Worm (Caenorhabditis elegans) whole organism, L4 larva: ENCODE measurements around the gene T25E4.2.

Experiments
- F37D6.2 ChIP-seq: sonication (generic microtip); optimal IDR thresholded peaks from 2 replicates; lab custom pipeline; 2016; ENCODE audit warnings: mild to moderate bottlenecking, missing genetic modification characterization, missing compliant biosample characterization
- T20F7.1 ChIP-seq: fragments of 200-800 bp; sonication (Bioruptor generic); optimal IDR thresholded peaks from 2 replicates; lab custom pipeline; 2018; ENCODE audit warnings: mild to moderate bottlenecking, missing genetic modification characterization, missing compliant biosample characterization
- Y5F2A.4 ChIP-seq: fragments of 200-800 bp; sonication (Bioruptor generic); optimal IDR thresholded peaks from 2 replicates; lab custom pipeline; 2018; ENCODE audit warnings: mild to moderate bottlenecking, missing genetic modification characterization, missing compliant biosample characterization
- ZK546.5 ChIP-seq, 2 experiments: sonication (generic microtip); optimal IDR thresholded peaks; 2 replicates each; lab custom pipeline; 2017; ENCODE audit warnings: missing biosample characterization in 2 of 2, missing genetic modification characterization in 2 of 2
- ama-1 ChIP-seq: fragments of 150-350 bp; optimal IDR thresholded peaks from 2 replicates; lab custom pipeline; 2014; ENCODE audit warnings: inconsistent platforms, mixed read lengths
- ceh-20 ChIP-seq: fragments of 200-800 bp; sonication (Bioruptor generic); IDR thresholded peaks from 2 replicates; pipeline ENCODE4 v1.3.6; 2022; ENCODE audit warnings: missing genetic modification reagents, missing genetic modification characterization, missing compliant biosample characterization
- ceh-32 ChIP-seq: sonication (generic microtip); optimal IDR thresholded peaks from 2 replicates; lab custom pipeline; 2016; ENCODE audit warnings: mild to moderate bottlenecking, missing genetic modification characterization, missing compliant biosample characterization; ENCODE audit not compliant: poor library complexity
- ceh-44 ChIP-seq: fragments of 200-800 bp; sonication (Bioruptor generic); IDR thresholded peaks from 2 replicates; pipeline ENCODE4 v1.3.6; 2022; ENCODE audit warnings: missing genetic modification reagents, missing genetic modification characterization, missing compliant biosample characterization
- ceh-62 ChIP-seq: sonication (generic microtip); optimal IDR thresholded peaks from 2 replicates; lab custom pipeline; 2017; ENCODE audit warnings: missing biosample characterization, missing genetic modification characterization
- ctbp-1 ChIP-seq: fragments of 200-800 bp; sonication (Bioruptor generic); IDR thresholded peaks from 2 replicates; pipeline ENCODE4 v1.3.6; 2022; ENCODE audit warnings: missing genetic modification reagents, missing genetic modification characterization, missing compliant biosample characterization
- daf-16 ChIP-seq, 3 experiments: sonication (generic microtip); optimal IDR thresholded peaks; 2 replicates each; lab custom pipeline; 2016 to 2017; ENCODE audit warnings: missing genetic modification characterization in 3 of 3, missing genetic modification reagents in 3 of 3, mild to moderate bottlenecking in 2 of 3, missing compliant biosample characterization in 2 of 3, missing biosample characterization in 1 of 3, moderate library complexity in 1 of 3
- dpl-1 ChIP-seq: fragments of 150-350 bp; optimal IDR thresholded peaks from 2 replicates; lab custom pipeline; 2014; ENCODE audit warnings: missing biosample characterization, missing genetic modification reagents, missing genetic modification characterization
- duxl-1 ChIP-seq: sonication (generic microtip); optimal IDR thresholded peaks from 2 replicates; lab custom pipeline; 2016; ENCODE audit warnings: mild to moderate bottlenecking, missing genetic modification characterization, moderate library complexity, missing compliant biosample characterization; ENCODE audit not compliant: poor library complexity
- dve-1 ChIP-seq: sonication (generic microtip); optimal IDR thresholded peaks from 2 replicates; lab custom pipeline; 2017; ENCODE audit warnings: antibody characterized with exemption, mild to moderate bottlenecking, missing genetic modification characterization, missing compliant biosample characterization; ENCODE audit not compliant: insufficient read depth
- hif-1 ChIP-seq, 2 experiments: sonication (generic microtip); optimal IDR thresholded peaks; 2 replicates each; lab custom pipeline; 2016 to 2017; ENCODE audit warnings: missing compliant biosample characterization in 2 of 2, missing genetic modification characterization in 2 of 2, missing genetic modification reagents in 2 of 2, missing genotype in 2 of 2, mild to moderate bottlenecking in 1 of 2
- hlh-11 ChIP-seq: fragments of 200-800 bp; sonication (Bioruptor generic); optimal IDR thresholded peaks from 2 replicates; lab custom pipeline; 2018; ENCODE audit warnings: mild to moderate bottlenecking, missing genetic modification characterization, missing compliant biosample characterization
- hlh-30 ChIP-seq: sonication (generic microtip); optimal IDR thresholded peaks from 2 replicates; lab custom pipeline; 2017; ENCODE audit warnings: antibody characterized with exemption, mild to moderate bottlenecking, missing genetic modification characterization, missing compliant biosample characterization; ENCODE audit not compliant: insufficient read depth
- lin-38 ChIP-seq: fragments of 200-800 bp; sonication (Bioruptor generic); IDR thresholded peaks from 2 replicates; pipeline ENCODE4 v1.3.6; 2022; ENCODE audit warnings: missing genetic modification reagents, missing genetic modification characterization, missing compliant biosample characterization
- lin-39 ChIP-seq: fragments of 150-350 bp; optimal IDR thresholded peaks from 2 replicates; lab custom pipeline; 2014; ENCODE audit warnings: missing biosample characterization, missing genetic modification reagents, missing genetic modification characterization
- lir-3 ChIP-seq: sonication (generic microtip); optimal IDR thresholded peaks from 2 replicates; lab custom pipeline; 2016; ENCODE audit warnings: mild to moderate bottlenecking, missing genetic modification characterization, missing compliant biosample characterization
- lsy-2 ChIP-seq, 2 experiments: fragments of 150-350 bp in 1 of 2; sonication (generic microtip) in 1 of 2; optimal IDR thresholded peaks; 2 replicates each; lab custom pipeline; 2014 to 2017; ENCODE audit warnings: missing biosample characterization in 2 of 2, missing genetic modification characterization in 2 of 2
- madf-9 ChIP-seq: fragments of 200-800 bp; sonication (Bioruptor generic); conservative IDR thresholded peaks from 2 replicates; pipeline ENCODE4 v1.3.6; 2022; ENCODE audit warnings: missing genetic modification reagents, missing genetic modification characterization, missing compliant biosample characterization
- mdl-1 ChIP-seq, 2 experiments: fragments of 150-350 bp in 1 of 2; sonication (generic microtip) in 1 of 2; optimal IDR thresholded peaks; 2 replicates each; lab custom pipeline; 2014 to 2017; ENCODE audit warnings: missing biosample characterization in 2 of 2, missing genetic modification characterization in 2 of 2
- mdt-29 ChIP-seq: fragments of 200-800 bp; sonication (Bioruptor generic); IDR thresholded peaks from 2 replicates; pipeline ENCODE4 v1.3.6; 2022; ENCODE audit warnings: missing genetic modification reagents, missing genetic modification characterization, missing compliant biosample characterization
- mep-1 ChIP-seq: fragments of 150-350 bp; sonication (generic microtip); optimal IDR thresholded peaks from 3 replicates; lab custom pipeline; 2014; ENCODE audit warnings: missing biosample characterization, missing genetic modification characterization
- mes-2 ChIP-seq: sonication (generic microtip); optimal IDR thresholded peaks from 2 replicates; lab custom pipeline; 2016; ENCODE audit warnings: missing genotype, mild to moderate bottlenecking, missing genetic modification characterization, missing compliant biosample characterization; ENCODE audit not compliant: poor library complexity, severe bottlenecking
- nhr-11 ChIP-seq: fragments of 150-350 bp; optimal IDR thresholded peaks from 2 replicates; lab custom pipeline; 2014; ENCODE audit warnings: missing biosample characterization, missing genetic modification characterization
- nhr-111 ChIP-seq: fragments of 200-800 bp; sonication (Bioruptor generic); optimal IDR thresholded peaks from 2 replicates; lab custom pipeline; 2018; ENCODE audit warnings: mild to moderate bottlenecking, missing genetic modification characterization, missing compliant biosample characterization
- nhr-25 ChIP-seq: sonication (generic microtip); optimal IDR thresholded peaks from 2 replicates; lab custom pipeline; 2017; ENCODE audit warnings: missing genetic modification characterization, mild to moderate bottlenecking, missing compliant biosample characterization, antibody characterized with exemption, moderate library complexity, borderline replicate concordance; ENCODE audit not compliant: insufficient read depth
- nhr-28 ChIP-seq: fragments of 150-350 bp; optimal IDR thresholded peaks from 2 replicates; lab custom pipeline; 2014; ENCODE audit warnings: missing biosample characterization, missing genetic modification characterization
- nhr-48 ChIP-seq: sonication (generic microtip); optimal IDR thresholded peaks from 2 replicates; lab custom pipeline; 2016; ENCODE audit warnings: mild to moderate bottlenecking, missing genetic modification characterization, missing compliant biosample characterization
- nhr-6 ChIP-seq: fragments of 150-350 bp; optimal IDR thresholded peaks from 2 replicates; lab custom pipeline; 2014; ENCODE audit warnings: missing biosample characterization, missing genetic modification characterization
- nhr-76 ChIP-seq: fragments of 150-350 bp; optimal IDR thresholded peaks from 2 replicates; lab custom pipeline; 2014; ENCODE audit warnings: missing biosample characterization, missing genetic modification characterization
- nhr-77 ChIP-seq: fragments of 150-350 bp; optimal IDR thresholded peaks from 2 replicates; lab custom pipeline; 2014; ENCODE audit warnings: missing biosample characterization, missing genetic modification characterization
- pha-4 ChIP-seq, 2 experiments: fragments of 150-350 bp in 1 of 2; fragments of 200-800 bp in 1 of 2; sonication (Bioruptor generic) in 1 of 2; IDR thresholded peaks in 1 of 2; optimal IDR thresholded peaks in 1 of 2; 2 replicates each; pipeline versions ENCODE4 v1.3.6 to Lab custom; 2014 to 2022; ENCODE audit warnings: missing genetic modification characterization in 2 of 2, missing genetic modification reagents in 2 of 2, missing biosample characterization in 1 of 2, missing compliant biosample characterization in 1 of 2
- snpc-4 ChIP-seq: fragments of 150-350 bp; optimal IDR thresholded peaks from 2 replicates; lab custom pipeline; 2014; ENCODE audit warnings: missing biosample characterization, missing genetic modification characterization
- spr-1 ChIP-seq: sonication (generic microtip); optimal IDR thresholded peaks from 2 replicates; lab custom pipeline; 2016; ENCODE audit warnings: mild to moderate bottlenecking, missing genetic modification characterization, missing compliant biosample characterization
- spr-3 ChIP-seq: fragments of 200-800 bp; sonication (Bioruptor generic); optimal IDR thresholded peaks from 2 replicates; lab custom pipeline; 2018; ENCODE audit warnings: mild to moderate bottlenecking, missing genetic modification characterization, missing compliant biosample characterization
- unc-130 ChIP-seq: sonication (generic microtip); optimal IDR thresholded peaks from 2 replicates; lab custom pipeline; 2016; ENCODE audit warnings: missing genetic modification reagents, missing genetic modification characterization, missing compliant biosample characterization
- unc-62 ChIP-seq, 3 experiments: fragments of 150-350 bp in 1 of 3; sonication (generic microtip); optimal IDR thresholded peaks in 2 of 3; peaks in 1 of 3; 1 replicate in 1 of 3; 2 replicates in 2 of 3; lab custom pipeline; 2014 to 2017; ENCODE audit warnings: missing biosample characterization in 3 of 3, missing genetic modification characterization in 3 of 3, missing genetic modification reagents in 3 of 3, missing genotype in 1 of 3
- vab-7 ChIP-seq: fragments of 200-800 bp; sonication (Bioruptor generic); IDR thresholded peaks from 2 replicates; pipeline ENCODE4 v1.3.6; 2022; ENCODE audit warnings: missing genetic modification reagents, missing genetic modification characterization, missing compliant biosample characterization
- zfp-2 ChIP-seq: sonication (generic microtip); optimal IDR thresholded peaks from 2 replicates; lab custom pipeline; 2016; ENCODE audit warnings: mild to moderate bottlenecking, missing genetic modification characterization, missing compliant biosample characterization
- zfp-3 ChIP-seq: fragments of 200-800 bp; sonication (Bioruptor generic); conservative IDR thresholded peaks from 2 replicates; pipeline ENCODE4 v1.3.6; 2022; ENCODE audit warnings: missing genetic modification reagents, missing genetic modification characterization, missing compliant biosample characterization
- zip-11 ChIP-seq: fragments of 200-800 bp; sonication (Bioruptor generic); IDR thresholded peaks from 2 replicates; pipeline ENCODE4 v1.3.6; 2022; ENCODE audit warnings: missing genetic modification characterization, missing compliant biosample characterization

T25E4.2 gene

DNA sequence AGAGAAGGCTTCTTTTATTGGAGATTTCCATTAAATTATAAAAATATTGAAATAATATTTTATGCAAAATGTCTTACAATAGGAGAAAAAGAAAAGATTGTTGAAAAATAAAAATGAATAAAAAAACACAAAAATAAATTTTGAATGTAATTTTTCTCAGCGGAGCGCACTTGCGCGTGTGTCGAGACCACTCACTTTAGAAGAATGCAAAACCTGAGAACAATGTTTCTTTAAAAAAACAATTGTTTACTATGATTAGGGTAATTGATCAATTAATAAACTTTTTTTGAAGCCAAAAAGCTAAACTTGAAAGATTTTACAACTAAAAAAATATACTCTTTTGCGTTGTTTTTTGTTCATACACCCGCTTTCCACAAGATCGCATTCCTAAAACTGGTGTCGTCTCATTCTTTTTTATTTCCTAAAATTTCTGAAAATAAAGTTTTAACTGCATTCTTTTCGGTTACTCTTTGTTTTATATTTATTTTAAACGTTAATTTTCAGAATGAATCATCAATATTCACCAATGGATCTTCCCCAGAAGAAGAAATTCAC is 12.1 kb upstream of the T25E4.2 start, which contains the start of gene ttc-4 (continued):
- peak; percentile 25 for TF ChIP-seq mep-1 (tag; lab: Kevin White, UChicago)
- peak; percentile 64 for TF ChIP-seq unc-130
- TF ChIP-seq dpl-1: peak; percentile 39
- no peak for TF ChIP-seq spr-1 (tag; lab: Kevin White, UChicago)
- TF ChIP-seq nhr-28: peak; percentile 39
- TF ChIP-seq mes-2 (tag; lab: Kevin White, UChicago): peak; percentile 77
- peak in 1 of 2 experiments; percentile 82 for TF ChIP-seq hif-1 (tag; optimal IDR thresholded peaks at IDR 0.05; lab: Kevin White, UChicago)
- TF ChIP-seq spr-3 (GFP tag; lab: Kevin White, UChicago): no peak
- TF ChIP-seq ceh-20 (GFP tag; lab: Robert Waterston, UW): no peak

DNA sequence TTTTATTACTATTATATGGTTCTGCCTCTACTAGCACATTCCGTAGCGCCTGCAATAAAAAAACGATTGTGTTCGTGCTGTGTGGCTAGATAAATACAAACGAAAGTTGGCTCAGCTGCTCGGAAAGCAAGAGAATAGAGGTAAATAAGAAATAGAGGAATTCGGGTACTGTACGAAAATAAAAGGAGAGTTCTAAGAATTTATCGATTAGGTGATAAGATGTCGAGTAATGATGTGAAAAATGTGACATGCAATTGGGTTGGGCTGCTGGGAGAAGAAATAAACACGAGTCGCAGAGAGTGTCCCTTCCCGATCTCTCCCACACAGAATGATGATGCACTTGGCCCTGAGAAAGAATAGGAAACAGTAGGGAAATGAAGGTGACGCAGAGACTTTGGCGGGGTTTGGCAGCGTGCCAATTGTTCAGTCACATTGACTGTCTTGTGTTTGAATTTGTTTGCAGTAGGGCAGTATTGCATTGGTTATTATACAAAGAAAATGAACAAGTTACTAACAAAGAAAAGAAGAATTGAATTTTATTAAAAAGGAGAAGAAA is 11.2 kb upstream of the T25E4.2 start, which contains the start of gene cdc-14:
TSS of gene cdc-14 (minus strand) at position 51 of the 556 bp plus-strand sequence.
- TF ChIP-seq vab-7 (GFP tag; lab: Robert Waterston, UW) (no peak), T20F7.1 (GFP tag; lab: Kevin White, UChicago) (peak; percentile 41), lin-39 (no peak), nhr-111 (no peak), nhr-76 (tag; lab: Kevin White, UChicago) (no peak), nhr-6 (tag; lab: Kevin White, UChicago) (peak; percentile 55), hif-1 (tag; optimal IDR thresholded peaks at IDR 0.05; lab: Kevin White, UChicago) (peak in 1 of 2 experiments; percentile 44), dve-1 (peak; percentile 81), nhr-25 (tag; lab: Kevin White, UChicago) (peak; percentile 61), F37D6.2 (tag; lab: Kevin White, UChicago) (no peak), lsy-2 (tag; optimal IDR thresholded peaks at IDR 0.05; lab: Kevin White, UChicago) (peak; percentile 9 to 80), mes-2 (tag; lab: Kevin White, UChicago) (peak; percentile 62), mdt-29 (GFP tag; lab: Robert Waterston, UW) (no peak), hlh-11 (peak; percentile 85), hlh-30 (tag; lab: Kevin White, UChicago) (peak; percentile 97), madf-9 (no peak), ama-1 (lab: Kevin White, UChicago) (no peak), pha-4 (GFP tag; IDR thresholded peaks at IDR 0.05; lab: Robert Waterston, UW) (no peak), pha-4 (tag; optimal IDR thresholded peaks at IDR 0.05; lab: Kevin White, UChicago) (peak; percentile 13), zfp-3 (GFP tag; lab: Robert Waterston, UW) (no peak), nhr-11 (tag; lab: Kevin White, UChicago) (peak; percentile 86), unc-62 (GFP tag; optimal IDR thresholded peaks at IDR 0.05 in 1 of 2; lab: Kevin White, UChicago) (peak in 1 of 2 experiments; percentile 87), unc-62 (tag; optimal IDR thresholded peaks at IDR 0.05; lab: Kevin White, UChicago) (no peak), dpl-1 (peak; percentile 66), Y5F2A.4 (GFP tag; lab: Kevin White, UChicago) (no peak), nhr-77 (tag; lab: Kevin White, UChicago) (peak; percentile 63), lin-38 (GFP tag; lab: Robert Waterston, UW) (peak; percentile 75), mdl-1 (tag; optimal IDR thresholded peaks at IDR 0.05; lab: Kevin White, UChicago) (peak in 1 of 2 experiments; percentile 72), ceh-32 (tag; lab: Kevin White, UChicago) (no peak), ZK546.5 (tag; optimal IDR thresholded peaks at IDR 0.05; lab: Kevin White, UChicago) (no peak), nhr-48 (no peak), ctbp-1 (GFP tag; lab: Robert Waterston, UW) (0 out of 2 replicates have a peak, but pooled peaks have one; percentile 18), zip-11 (GFP tag; lab: Robert Waterston, UW) (no peak), ceh-44 (GFP tag; lab: Robert Waterston, UW) (no peak), mep-1 (tag; lab: Kevin White, UChicago) (peak; percentile 82), nhr-28 (peak; percentile 68), ceh-62 (tag; lab: Kevin White, UChicago) (no peak), duxl-1 (no peak), zfp-2 (tag; lab: Kevin White, UChicago) (no peak), snpc-4 (tag; lab: Kevin White, UChicago) (no peak), daf-16 (GFP tag; optimal IDR thresholded peaks at IDR 0.05; lab: Kevin White, UChicago) (peak in 1 of 2 experiments; percentile 12), daf-16 (tag; optimal IDR thresholded peaks at IDR 0.05; lab: Kevin White, UChicago) (peak; percentile 56), lir-3 (tag; lab: Kevin White, UChicago) (no peak)
